Fruit fly (Drosophila melanogaster) whole organism, embryonic: Measurements from ENCODE around the gene Grd.

Source experiments
- Adf1 ChIP-seq: fragments of 200-800 bp; sonication (Bioruptor generic); IDR thresholded peaks from 2 replicates; pipeline ENCODE4 v1.3.6; 2022; ENCODE audit warnings: missing biosample characterization, missing genetic modification characterization
- Atf-2 ChIP-seq: fragments of 200-800 bp; sonication (Bioruptor generic); optimal IDR thresholded peaks from 2 replicates; lab custom pipeline; 2016; ENCODE audit warnings: missing biosample characterization, missing genetic modification characterization
- B-H2 ChIP-seq: fragments of 200-800 bp; sonication (Bioruptor generic); optimal IDR thresholded peaks from 2 replicates; lab custom pipeline; 2018; ENCODE audit warnings: missing biosample characterization, mild to moderate bottlenecking, missing genetic modification characterization
- CG10431 ChIP-seq: fragments of 200-800 bp; sonication (Bioruptor generic); optimal IDR thresholded peaks from 3 replicates; lab custom pipeline; 2018; ENCODE audit warnings: missing biosample characterization, mild to moderate bottlenecking, missing genetic modification characterization
- CG12219 ChIP-seq: fragments of 200-800 bp; sonication (Bioruptor generic); optimal IDR thresholded peaks from 3 replicates; lab custom pipeline; 2018; ENCODE audit warnings: missing biosample characterization, mild to moderate bottlenecking, missing genetic modification characterization
- CG13287 ChIP-seq: fragments of 200-800 bp; sonication (Bioruptor generic); IDR thresholded peaks from 2 replicates; pipeline ENCODE4 v1.3.6; 2022; ENCODE audit warnings: missing biosample characterization, missing genetic modification characterization; ENCODE audit not compliant: partially characterized antibody
- CG13624 ChIP-seq: fragments of 200-800 bp; sonication (Bioruptor generic); optimal IDR thresholded peaks from 2 replicates; lab custom pipeline; 2016; ENCODE audit warnings: missing biosample characterization, missing genetic modification characterization
- CG14667 ChIP-seq: fragments of 200-800 bp; sonication (Bioruptor generic); IDR thresholded peaks from 2 replicates; pipeline ENCODE4 v1.3.6; 2022; ENCODE audit warnings: missing biosample characterization, missing genetic modification characterization
- CG14965 ChIP-seq: fragments of 200-800 bp; sonication (Bioruptor generic); optimal IDR thresholded peaks from 2 replicates; lab custom pipeline; 2016; ENCODE audit warnings: missing biosample characterization, missing genetic modification characterization, borderline replicate concordance
- CG15514 ChIP-seq: fragments of 200-800 bp; sonication (Bioruptor generic); optimal IDR thresholded peaks from 3 replicates; lab custom pipeline; 2017; ENCODE audit warnings: missing biosample characterization, missing genetic modification characterization, mild to moderate bottlenecking, moderate library complexity, missing genetic modification reagents
- CG15601 ChIP-seq: fragments of 200-800 bp; sonication (Bioruptor generic); optimal IDR thresholded peaks from 3 replicates; lab custom pipeline; 2019; ENCODE audit warnings: missing biosample characterization, mild to moderate bottlenecking, missing genetic modification characterization, moderate library complexity
- CG17361 ChIP-seq: fragments of 200-800 bp; sonication (Bioruptor generic); IDR thresholded peaks from 3 replicates; pipeline ENCODE4 v1.3.6; 2022; ENCODE audit warnings: missing biosample characterization, missing genetic modification characterization
- CG1792 ChIP-seq: fragments of 200-800 bp; sonication (Bioruptor generic); optimal IDR thresholded peaks from 2 replicates; lab custom pipeline; 2016; ENCODE audit warnings: missing biosample characterization, missing genetic modification characterization
- CG1832 ChIP-seq: fragments of 200-800 bp; sonication (Bioruptor generic); optimal IDR thresholded peaks from 2 replicates; lab custom pipeline; 2017; ENCODE audit warnings: missing biosample characterization, mild to moderate bottlenecking, missing genetic modification characterization, inconsistent platforms
- CG18599 ChIP-seq: fragments of 200-800 bp; sonication (Bioruptor generic); optimal IDR thresholded peaks from 3 replicates; lab custom pipeline; 2017; ENCODE audit warnings: missing biosample characterization, missing genetic modification characterization, mild to moderate bottlenecking, moderate library complexity, missing genetic modification reagents
- CG34224 ChIP-seq: fragments of 200-800 bp; sonication (Bioruptor generic); IDR thresholded peaks from 3 replicates; pipeline ENCODE4 v1.3.6; 2022; ENCODE audit warnings: missing biosample characterization, missing genetic modification characterization; ENCODE audit not compliant: partially characterized antibody
- CG34376 ChIP-seq: fragments of 200-800 bp; sonication (Bioruptor generic); optimal IDR thresholded peaks from 2 replicates; lab custom pipeline; 2018; ENCODE audit warnings: missing biosample characterization, mild to moderate bottlenecking, missing genetic modification characterization
- CG3995 ChIP-seq: fragments of 200-800 bp; sonication (Bioruptor generic); optimal IDR thresholded peaks from 3 replicates; lab custom pipeline; 2016; ENCODE audit warnings: missing biosample characterization, missing genetic modification characterization
- CG4424 ChIP-seq: fragments of 200-800 bp; sonication (Bioruptor generic); optimal IDR thresholded peaks from 3 replicates; lab custom pipeline; 2016; ENCODE audit warnings: missing biosample characterization, missing genetic modification characterization
- CG4854 ChIP-seq: fragments of 200-800 bp; sonication (Bioruptor generic); optimal IDR thresholded peaks from 2 replicates; lab custom pipeline; 2016; ENCODE audit warnings: missing biosample characterization, missing genetic modification characterization, inconsistent platforms
- CG7963 ChIP-seq: fragments of 200-800 bp; sonication (Bioruptor generic); IDR thresholded peaks from 3 replicates; pipeline ENCODE4 v1.3.6; 2022; ENCODE audit warnings: missing biosample characterization, missing genetic modification characterization; ENCODE audit not compliant: partially characterized antibody
- CG8765 ChIP-seq: fragments of 200-800 bp; sonication (Bioruptor generic); IDR thresholded peaks from 2 replicates; pipeline ENCODE4 v1.3.6; 2022; ENCODE audit warnings: missing biosample characterization, missing genetic modification characterization
- Doc2 ChIP-seq: fragments of 200-800 bp; sonication (Bioruptor generic); IDR thresholded peaks from 2 replicates; pipeline ENCODE4 v1.3.6; 2022; ENCODE audit warnings: missing biosample characterization, missing genetic modification characterization
- Dref ChIP-seq: fragments of 200-800 bp; sonication (Bioruptor generic); IDR thresholded peaks from 2 replicates; pipeline ENCODE4 v1.3.6; 2022; ENCODE audit warnings: missing biosample characterization, missing genetic modification characterization
- Fer1 ChIP-seq: fragments of 200-800 bp; sonication (Bioruptor generic); optimal IDR thresholded peaks from 2 replicates; lab custom pipeline; 2017; ENCODE audit warnings: missing biosample characterization, mild to moderate bottlenecking, missing genetic modification characterization
- Fer3 ChIP-seq: fragments of 200-800 bp; sonication (Bioruptor generic); optimal IDR thresholded peaks from 2 replicates; lab custom pipeline; 2018; ENCODE audit warnings: missing biosample characterization, mild to moderate bottlenecking, missing genetic modification characterization, moderate library complexity
- HHEX ChIP-seq: fragments of 200-800 bp; sonication (Bioruptor generic); optimal IDR thresholded peaks from 3 replicates; lab custom pipeline; 2017; ENCODE audit warnings: missing biosample characterization, mild to moderate bottlenecking, missing genetic modification characterization, missing genetic modification reagents
- Hey ChIP-seq: fragments of 200-800 bp; sonication (Bioruptor generic); optimal IDR thresholded peaks from 3 replicates; lab custom pipeline; 2018; ENCODE audit warnings: missing biosample characterization, mild to moderate bottlenecking, missing genetic modification characterization
- Lhr ChIP-seq: fragments of 200-800 bp; sonication (Bioruptor generic); optimal IDR thresholded peaks from 3 replicates; lab custom pipeline; 2017; ENCODE audit warnings: mild to moderate bottlenecking, missing biosample characterization, missing genetic modification reagents, missing genetic modification characterization
- Med ChIP-seq: fragments of 200-800 bp; sonication (Bioruptor generic); peaks from one replicate; lab custom pipeline; 2016; ENCODE audit warnings: missing biosample characterization, missing genetic modification characterization, mild to moderate bottlenecking, inconsistent platforms, moderate library complexity
- Optix ChIP-seq: fragments of 200-800 bp; sonication (Bioruptor generic); IDR thresholded peaks from 3 replicates; pipeline ENCODE4 v1.3.6; 2022; ENCODE audit warnings: missing biosample characterization, missing genetic modification characterization
- Six4 ChIP-seq: fragments of 200-800 bp; sonication (Bioruptor generic); optimal IDR thresholded peaks from 2 replicates; lab custom pipeline; 2016; ENCODE audit warnings: missing biosample characterization, missing genetic modification characterization
- Sry-δ ChIP-seq: fragments of 200-800 bp; sonication (Bioruptor generic); optimal IDR thresholded peaks from 2 replicates; lab custom pipeline; 2016; ENCODE audit warnings: missing biosample characterization, missing genetic modification characterization
- bbx ChIP-seq: fragments of 200-800 bp; sonication (Bioruptor generic); IDR thresholded peaks from 2 replicates; pipeline ENCODE4 v1.3.6; 2022; ENCODE audit warnings: missing biosample characterization, missing genetic modification characterization; ENCODE audit not compliant: partially characterized antibody
- crp ChIP-seq, 2 experiments: fragments of 200-800 bp; sonication (Bioruptor generic); optimal IDR thresholded peaks; 2 replicates in 1 of 2; 3 replicates in 1 of 2; lab custom pipeline; 2017; ENCODE audit warnings: missing biosample characterization in 2 of 2, missing genetic modification characterization in 2 of 2, mild to moderate bottlenecking in 1 of 2, moderate library complexity in 1 of 2
- danr ChIP-seq: fragments of 200-800 bp; sonication (Bioruptor generic); IDR thresholded peaks from 2 replicates; pipeline ENCODE4 v1.3.6; 2022; ENCODE audit warnings: missing biosample characterization, missing genetic modification characterization
- exex ChIP-seq: fragments of 200-800 bp; sonication (Bioruptor generic); optimal IDR thresholded peaks from 4 replicates; lab custom pipeline; 2018; ENCODE audit warnings: missing biosample characterization, mild to moderate bottlenecking, missing genetic modification characterization, moderate library complexity
- jigr1 ChIP-seq: fragments of 200-800 bp; sonication (Bioruptor generic); IDR thresholded peaks from 3 replicates; pipeline ENCODE4 v1.3.6; 2022; ENCODE audit warnings: missing biosample characterization, missing genetic modification characterization
- kay ChIP-seq: fragments of 200-800 bp; sonication (Bioruptor generic); optimal IDR thresholded peaks from 2 replicates; lab custom pipeline; 2016; ENCODE audit warnings: missing biosample characterization, missing genetic modification characterization
- kni ChIP-seq: fragments of 200-800 bp; sonication (Bioruptor generic); optimal IDR thresholded peaks from 3 replicates; lab custom pipeline; 2017; ENCODE audit warnings: mild to moderate bottlenecking, missing biosample characterization, missing genetic modification reagents, missing genetic modification characterization
- lov ChIP-seq, 2 experiments: fragments of 200-800 bp in 1 of 2; fragments of >200 bp in 1 of 2; sonication (Bioruptor generic) in 1 of 2; IDR thresholded peaks in 1 of 2; optimal IDR thresholded peaks in 1 of 2; 2 replicates in 1 of 2; 3 replicates in 1 of 2; pipeline versions ENCODE4 v1.3.6 to Lab custom; 2017 to 2022; ENCODE audit warnings: missing biosample characterization in 1 of 2, missing genetic modification characterization in 1 of 2
- prd ChIP-seq, 3 experiments: fragments of >200 bp in 2 of 3; fragments of 200-800 bp in 1 of 3; sonication (Bioruptor generic) in 1 of 3; optimal IDR thresholded peaks in 2 of 3; IDR thresholded peaks in 1 of 3; 2 replicates in 2 of 3; 3 replicates in 1 of 3; pipeline versions ENCODE4 v1.3.6 to Lab custom; 2017 to 2022; ENCODE audit warnings: missing biosample characterization in 1 of 3, missing genetic modification characterization in 1 of 3
- pzg ChIP-seq: fragments of 200-800 bp; sonication (Bioruptor generic); optimal IDR thresholded peaks from 3 replicates; lab custom pipeline; 2018; ENCODE audit warnings: missing biosample characterization, mild to moderate bottlenecking, missing genetic modification characterization, moderate library complexity
- rib ChIP-seq: fragments of 200-800 bp; sonication (Bioruptor generic); IDR thresholded peaks from 2 replicates; pipeline ENCODE4 v1.3.6; 2022; ENCODE audit warnings: missing biosample characterization, missing genetic modification characterization
- scrt ChIP-seq: fragments of 200-800 bp; sonication (Bioruptor generic); optimal IDR thresholded peaks from 2 replicates; lab custom pipeline; 2018; ENCODE audit warnings: missing biosample characterization, mild to moderate bottlenecking, missing genetic modification characterization, moderate library complexity
- sna ChIP-seq: fragments of 200-800 bp; sonication (Bioruptor generic); IDR thresholded peaks from 2 replicates; pipeline ENCODE4 v1.3.6; 2022; ENCODE audit warnings: missing biosample characterization, missing genetic modification characterization; ENCODE audit not compliant: partially characterized antibody
- stc ChIP-seq: fragments of 200-800 bp; sonication (Bioruptor generic); IDR thresholded peaks from 2 replicates; pipeline ENCODE4 v1.3.6; 2022; ENCODE audit warnings: missing biosample characterization, missing genetic modification characterization
- zfh2 ChIP-seq: fragments of 200-800 bp; sonication (Bioruptor generic); optimal IDR thresholded peaks from 2 replicates; lab custom pipeline; 2016; ENCODE audit warnings: missing biosample characterization, missing genetic modification characterization

Grd gene

dm6 chr3L:17841085-17841606 lies 18.0 kb downstream of the Grd start, which contains the start of gene CG5577 (continued):
- TF ChIP-seq CG7963 (GFP tag; lab: Robert Waterston, UW) (no peak), CG4854 (GFP tag; lab: Kevin White, UChicago) (no peak), HHEX (GFP tag; lab: Kevin White, UChicago) (peak; percentile 38), crp (GFP tag; optimal IDR thresholded peaks at IDR 0.05; lab: Kevin White, UChicago) (no peak), Six4 (GFP tag; lab: Kevin White, UChicago) (no peak), pzg (peak; percentile 36), CG12219 (GFP tag; lab: Kevin White, UChicago) (no peak), CG14965 (GFP tag; lab: Kevin White, UChicago) (no peak), rib (peak; percentile 59; the same call in 1 of the 2 replicates), CG8765 (GFP tag; lab: Robert Waterston, UW) (no peak), CG34376 (GFP tag; lab: Kevin White, UChicago) (peak; percentile 91), Optix (GFP tag; lab: Robert Waterston, UW) (no peak), B-H2 (peak; percentile 31), CG1792 (no peak), kay (GFP tag; lab: Kevin White, UChicago) (no peak), CG15601 (tag; lab: Kevin White, UChicago) (no peak), CG3995 (GFP tag; lab: Kevin White, UChicago) (peak; percentile 75), Adf1 (GFP tag; lab: Robert Waterston, UW) (peak; percentile 71; the same call in 1 of the 2 replicates), Atf-2 (GFP tag; lab: Kevin White, UChicago) (no peak), CG14667 (GFP tag; lab: Robert Waterston, UW) (no peak), CG15514 (GFP tag; lab: Kevin White, UChicago) (peak; percentile 56), CG34224 (GFP tag; lab: Robert Waterston, UW) (peak; percentile 60), exex (peak; percentile 50), CG18599 (GFP tag; lab: Kevin White, UChicago) (no peak), zfh2 (GFP tag; lab: Kevin White, UChicago) (peak; percentile 9), CG10431 (GFP tag; lab: Kevin White, UChicago) (no peak), stc (GFP tag; lab: Robert Waterston, UW) (peak; percentile 42; the same call in 1 of the 2 replicates), jigr1 (GFP tag; lab: Robert Waterston, UW) (no peak), CG13624 (peak; percentile 27), Fer1 (GFP tag; lab: Kevin White, UChicago) (no peak), bbx (GFP tag; lab: Robert Waterston, UW) (peak; percentile 52; the same call in 1 of the 2 replicates), CG1832 (peak; percentile 38), danr (GFP tag; lab: Robert Waterston, UW) (no peak), Hey (tag; lab: Kevin White, UChicago) (no peak), CG4424 (GFP tag; lab: Kevin White, UChicago) (no peak), Med (GFP tag; lab: Kevin White, UChicago) (peak; percentile 93), Sry-δ (peak; percentile 8), scrt (GFP tag; lab: Kevin White, UChicago) (no peak), prd (optimal IDR thresholded peaks at IDR 0.05; lab: Kevin White, UChicago) (no peak), prd (GFP tag; IDR thresholded peaks at IDR 0.05; lab: Robert Waterston, UW) (0 out of 3 replicates have a peak, but pooled peaks have one; percentile 35), kni (no peak), Dref (GFP tag; lab: Robert Waterston, UW) (peak; percentile 57), CG13287 (peak; percentile 90), Doc2 (no peak), Fer3 (tag; lab: Kevin White, UChicago) (peak; percentile 15), sna (GFP tag; lab: Robert Waterston, UW) (peak; percentile 78), CG17361 (GFP tag; lab: Robert Waterston, UW) (no peak), lov (optimal IDR thresholded peaks at IDR 0.05; lab: Kevin White, UChicago) (no peak), lov (GFP tag; IDR thresholded peaks at IDR 0.05; lab: Robert Waterston, UW) (0 out of 3 replicates have a peak, but pooled peaks have one; percentile 9), Lhr (GFP tag; lab: Kevin White, UChicago) (no peak)
